Fruit fly (Drosophila melanogaster) whole organism, embryonic: ENCODE results near the gene asun.
A peak's percentile ranks its signal among the peaks of the same experiment; 100 is the strongest.

Experiments used
- ATbp ChIP-seq: fragments of 200-800 bp; sonication (Bioruptor generic); optimal IDR thresholded peaks from 2 replicates; lab custom pipeline; 2017; ENCODE audit warnings: missing biosample characterization, mild to moderate bottlenecking, missing genetic modification characterization, missing genetic modification reagents
- Abd-B ChIP-seq: fragments of 200-800 bp; sonication (Bioruptor generic); optimal IDR thresholded peaks from 2 replicates; lab custom pipeline; 2018; ENCODE audit warnings: missing biosample characterization, mild to moderate bottlenecking, missing genetic modification characterization, moderate library complexity
- B-H2 ChIP-seq: fragments of 200-800 bp; sonication (Bioruptor generic); optimal IDR thresholded peaks from 2 replicates; lab custom pipeline; 2018; ENCODE audit warnings: missing biosample characterization, mild to moderate bottlenecking, missing genetic modification characterization
- Blimp-1 ChIP-seq: fragments of 200-800 bp; sonication (Bioruptor generic); optimal IDR thresholded peaks from 3 replicates; lab custom pipeline; 2018; ENCODE audit warnings: missing biosample characterization, missing genetic modification characterization, mild to moderate bottlenecking, moderate library complexity, missing genetic modification reagents
- C15 ChIP-seq: fragments of 200-800 bp; sonication (Bioruptor generic); IDR thresholded peaks from 3 replicates; pipeline ENCODE4 v1.3.6; 2022; ENCODE audit warnings: missing biosample characterization, missing genetic modification characterization
- CG10209 ChIP-seq: fragments of 200-800 bp; sonication (Bioruptor generic); optimal IDR thresholded peaks from 3 replicates; lab custom pipeline; 2017; ENCODE audit warnings: missing biosample characterization, mild to moderate bottlenecking, missing genetic modification characterization, missing genetic modification reagents
- CG10274 ChIP-seq: fragments of 200-800 bp; sonication (Bioruptor generic); optimal IDR thresholded peaks from 3 replicates; lab custom pipeline; 2017; ENCODE audit warnings: missing biosample characterization, mild to moderate bottlenecking, missing genetic modification characterization
- CG11723 ChIP-seq: fragments of 200-800 bp; sonication (Bioruptor generic); optimal IDR thresholded peaks from 2 replicates; lab custom pipeline; 2017; ENCODE audit warnings: missing biosample characterization, mild to moderate bottlenecking, missing genetic modification characterization
- CG15514 ChIP-seq: fragments of 200-800 bp; sonication (Bioruptor generic); optimal IDR thresholded peaks from 3 replicates; lab custom pipeline; 2017; ENCODE audit warnings: missing biosample characterization, missing genetic modification characterization, mild to moderate bottlenecking, moderate library complexity, missing genetic modification reagents
- CG17328 ChIP-seq: fragments of 200-800 bp; sonication (Bioruptor generic); IDR thresholded peaks from 2 replicates; pipeline ENCODE4 v1.3.6; 2022; ENCODE audit warnings: missing biosample characterization, missing genetic modification characterization
- CG17359 ChIP-seq: fragments of 200-800 bp; sonication (Bioruptor generic); optimal IDR thresholded peaks from 3 replicates; lab custom pipeline; 2018; ENCODE audit warnings: missing biosample characterization, mild to moderate bottlenecking, missing genetic modification characterization, moderate library complexity
- CG17568 ChIP-seq: fragments of 200-800 bp; sonication (Bioruptor generic); optimal IDR thresholded peaks from 2 replicates; lab custom pipeline; 2018; ENCODE audit warnings: missing biosample characterization, mild to moderate bottlenecking, missing genetic modification characterization, moderate library complexity
- CG30403 ChIP-seq: fragments of 200-800 bp; sonication (Bioruptor generic); optimal IDR thresholded peaks from 3 replicates; lab custom pipeline; 2016; ENCODE audit warnings: missing biosample characterization, missing genetic modification characterization
- CG32772 ChIP-seq: fragments of 200-800 bp; sonication (Bioruptor generic); IDR thresholded peaks from 2 replicates; pipeline ENCODE4 v1.3.6; 2022; ENCODE audit warnings: missing biosample characterization, missing genetic modification characterization
- CG3726 ChIP-seq: fragments of 200-800 bp; sonication (Bioruptor generic); IDR thresholded peaks from 3 replicates; pipeline ENCODE4, ENCODE4 v1.3.6; 2022; ENCODE audit warnings: missing biosample characterization, missing genetic modification characterization
- CG6683 ChIP-seq: fragments of 200-800 bp; sonication (Bioruptor generic); optimal IDR thresholded peaks from 2 replicates; lab custom pipeline; 2017; ENCODE audit warnings: missing biosample characterization, mild to moderate bottlenecking, missing genetic modification characterization, missing genetic modification reagents
- CG6791 ChIP-seq: fragments of 200-800 bp; sonication (Bioruptor generic); IDR thresholded peaks from 3 replicates; pipeline ENCODE4 v1.3.6; 2022; ENCODE audit warnings: missing biosample characterization, missing genetic modification characterization; ENCODE audit not compliant: partially characterized antibody
- CG7372 ChIP-seq: fragments of 200-800 bp; sonication (Bioruptor generic); IDR thresholded peaks from 2 replicates; pipeline ENCODE4 v1.3.6; 2022; ENCODE audit warnings: missing biosample characterization, missing genetic modification characterization
- CG7839 ChIP-seq: fragments of 200-800 bp; sonication (Bioruptor generic); optimal IDR thresholded peaks from 3 replicates; lab custom pipeline; 2018; ENCODE audit warnings: missing biosample characterization, mild to moderate bottlenecking, missing genetic modification characterization, moderate library complexity
- CG7987 ChIP-seq: fragments of 200-800 bp; sonication (Bioruptor generic); optimal IDR thresholded peaks from 2 replicates; lab custom pipeline; 2018; ENCODE audit warnings: missing biosample characterization, mild to moderate bottlenecking, missing genetic modification characterization, moderate library complexity
- CG8281 ChIP-seq: fragments of 200-800 bp; sonication (Bioruptor generic); optimal IDR thresholded peaks from 2 replicates; lab custom pipeline; 2018; ENCODE audit warnings: missing biosample characterization, mild to moderate bottlenecking, missing genetic modification characterization, moderate library complexity
- CG8388 ChIP-seq: fragments of 200-800 bp; sonication (Bioruptor generic); optimal IDR thresholded peaks from 2 replicates; lab custom pipeline; 2019; ENCODE audit warnings: missing biosample characterization, mild to moderate bottlenecking, missing genetic modification characterization, moderate library complexity
- CG9876 ChIP-seq: fragments of 200-800 bp; sonication (Bioruptor generic); optimal IDR thresholded peaks from 2 replicates; lab custom pipeline; 2016; ENCODE audit warnings: missing biosample characterization, missing genetic modification characterization
- Dip3 ChIP-seq: fragments of 200-800 bp; sonication (Bioruptor generic); optimal IDR thresholded peaks from 3 replicates; lab custom pipeline; 2016; ENCODE audit warnings: missing biosample characterization, missing genetic modification characterization
- HmgD ChIP-seq: fragments of 200-800 bp; sonication (Bioruptor generic); optimal IDR thresholded peaks from 3 replicates; lab custom pipeline; 2016; ENCODE audit warnings: missing biosample characterization, missing genetic modification characterization
- Kr ChIP-seq: fragments of 200-800 bp; sonication (Bioruptor generic); optimal IDR thresholded peaks from 2 replicates; lab custom pipeline; 2017; ENCODE audit warnings: missing biosample characterization, mild to moderate bottlenecking, missing genetic modification characterization
- Myb ChIP-seq: fragments of 200-800 bp; sonication (Bioruptor generic); optimal IDR thresholded peaks from 2 replicates; lab custom pipeline; 2016; ENCODE audit warnings: missing biosample characterization, missing genetic modification characterization
- PHDP ChIP-seq: fragments of 200-800 bp; sonication (Bioruptor generic); optimal IDR thresholded peaks from 3 replicates; lab custom pipeline; 2018; ENCODE audit warnings: missing biosample characterization, mild to moderate bottlenecking, missing genetic modification characterization, moderate library complexity
- Six4 ChIP-seq: fragments of 200-800 bp; sonication (Bioruptor generic); optimal IDR thresholded peaks from 2 replicates; lab custom pipeline; 2016; ENCODE audit warnings: missing biosample characterization, missing genetic modification characterization
- Xrp1 ChIP-seq: fragments of 200-800 bp; sonication (Bioruptor generic); IDR thresholded peaks from 2 replicates; pipeline ENCODE4 v1.3.6; 2022; ENCODE audit warnings: missing biosample characterization, missing genetic modification characterization
- abd-A ChIP-seq: fragments of 200-800 bp; sonication (Bioruptor generic); optimal IDR thresholded peaks from 3 replicates; lab custom pipeline; 2019; ENCODE audit warnings: missing biosample characterization, mild to moderate bottlenecking, missing genetic modification characterization, moderate library complexity
- ara ChIP-seq: fragments of 200-800 bp; sonication (Bioruptor generic); IDR thresholded peaks from 2 replicates; pipeline ENCODE4 v1.3.6; 2022; ENCODE audit warnings: missing biosample characterization, missing genetic modification characterization
- ase ChIP-seq: fragments of 200-800 bp; sonication (Bioruptor generic); IDR thresholded peaks from 3 replicates; pipeline ENCODE4 v1.3.6; 2022; ENCODE audit warnings: missing biosample characterization, missing genetic modification characterization
- bcd ChIP-seq: fragments of 200-800 bp; sonication (Bioruptor generic); optimal IDR thresholded peaks from 2 replicates; lab custom pipeline; 2017; ENCODE audit warnings: missing biosample characterization, mild to moderate bottlenecking, missing genetic modification characterization
- bigmax ChIP-seq: fragments of 200-800 bp; sonication (Bioruptor generic); optimal IDR thresholded peaks from 2 replicates; lab custom pipeline; 2018; ENCODE audit warnings: missing biosample characterization, mild to moderate bottlenecking, missing genetic modification characterization
- dm ChIP-seq: fragments of 200-800 bp; sonication (Bioruptor generic); optimal IDR thresholded peaks from 3 replicates; lab custom pipeline; 2016; ENCODE audit warnings: missing biosample characterization, missing genetic modification characterization
- emc ChIP-seq: fragments of 200-800 bp; sonication (Bioruptor generic); optimal IDR thresholded peaks from 2 replicates; lab custom pipeline; 2016; ENCODE audit warnings: missing biosample characterization, missing genetic modification characterization
- insv ChIP-seq, 2 experiments: fragments of 200-800 bp; sonication (Bioruptor generic); optimal IDR thresholded peaks; 3 replicates each; lab custom pipeline; 2016 to 2018; ENCODE audit warnings: missing biosample characterization in 2 of 2, missing genetic modification characterization in 2 of 2
- knrl ChIP-seq: fragments of 200-800 bp; sonication (Bioruptor generic); IDR thresholded peaks from 3 replicates; pipeline ENCODE4 v1.3.6; 2022; ENCODE audit warnings: missing biosample characterization, missing genetic modification characterization; ENCODE audit not compliant: partially characterized antibody
- lab ChIP-seq: fragments of 200-800 bp; sonication (Bioruptor generic); optimal IDR thresholded peaks from 3 replicates; lab custom pipeline; 2017; ENCODE audit warnings: missing biosample characterization, missing genetic modification characterization, mild to moderate bottlenecking, moderate library complexity, missing genetic modification reagents
- nau ChIP-seq: fragments of 200-800 bp; sonication (Bioruptor generic); optimal IDR thresholded peaks from 3 replicates; lab custom pipeline; 2017; ENCODE audit warnings: missing biosample characterization, mild to moderate bottlenecking, missing genetic modification characterization, missing genetic modification reagents
- pan ChIP-seq, 4 experiments: fragments of >200 bp in 3 of 4; fragments of 200-800 bp in 1 of 4; sonication (Bioruptor generic) in 1 of 4; optimal IDR thresholded peaks in 3 of 4; IDR thresholded peaks in 1 of 4; 2 replicates each; pipeline versions ENCODE4 v1.3.6 to Lab custom; 2017 to 2022; ENCODE audit warnings: missing biosample characterization in 2 of 4, missing genetic modification characterization in 2 of 4, mixed read lengths in 1 of 4
- run ChIP-seq: fragments of 200-800 bp; sonication (Bioruptor generic); optimal IDR thresholded peaks from 3 replicates; lab custom pipeline; 2018; ENCODE audit warnings: missing biosample characterization, mild to moderate bottlenecking, missing genetic modification characterization
- sens ChIP-seq: fragments of 200-800 bp; sonication (Bioruptor generic); peaks from one replicate; lab custom pipeline; 2016; ENCODE audit warnings: missing biosample characterization, missing genetic modification characterization
- tx ChIP-seq: fragments of 200-800 bp; sonication (Bioruptor generic); optimal IDR thresholded peaks from 2 replicates; lab custom pipeline; 2016; ENCODE audit warnings: missing biosample characterization, missing genetic modification characterization
- vfl ChIP-seq: fragments of 200-800 bp; sonication (Bioruptor generic); optimal IDR thresholded peaks from 2 replicates; lab custom pipeline; 2016; ENCODE audit warnings: missing biosample characterization, missing genetic modification characterization
- vnd ChIP-seq: fragments of 200-800 bp; sonication (Bioruptor generic); IDR thresholded peaks from 3 replicates; pipeline ENCODE4 v1.3.6; 2022; ENCODE audit warnings: missing biosample characterization, missing genetic modification characterization; ENCODE audit not compliant: partially characterized antibody
- yki ChIP-seq: fragments of >200 bp; optimal IDR thresholded peaks from 3 replicates; lab custom pipeline; 2018
- zfh2 ChIP-seq: fragments of 200-800 bp; sonication (Bioruptor generic); optimal IDR thresholded peaks from 2 replicates; lab custom pipeline; 2016; ENCODE audit warnings: missing biosample characterization, missing genetic modification characterization

Gene asun

dm6 chr3R:16241102-16241779 lies 22.8 kb upstream of the asun start (continued):
- TF ChIP-seq dm (peak; percentile 68), Myb (GFP tag; lab: Kevin White, UChicago) (no peak), ase (no peak), Kr (GFP tag; lab: Kevin White, UChicago) (peak; percentile 53), sens (peak; percentile 76), CG3726 (no peak), CG7987 (peak; percentile 69), CG10274 (GFP tag; lab: Kevin White, UChicago) (no peak), CG9876 (GFP tag; lab: Kevin White, UChicago) (peak; percentile 38), tx (no peak), knrl (GFP tag; lab: Robert Waterston, UW) (no peak), PHDP (tag; lab: Kevin White, UChicago) (no peak), Abd-B (no peak), CG32772 (GFP tag; lab: Robert Waterston, UW) (no peak), Six4 (GFP tag; lab: Kevin White, UChicago) (peak; percentile 42), CG6791 (GFP tag; lab: Robert Waterston, UW) (no peak), ATbp (GFP tag; lab: Kevin White, UChicago) (no peak), CG7839 (no peak), Blimp-1 (GFP tag; lab: Kevin White, UChicago) (peak; percentile 15), run (tag; lab: Kevin White, UChicago) (peak; percentile 13), vfl (GFP tag; lab: Kevin White, UChicago) (no peak), bigmax (GFP tag; lab: Kevin White, UChicago) (peak; percentile 61), bcd (peak; percentile 13), pan (optimal IDR thresholded peaks at IDR 0.05; lab: Kevin White, UChicago) (no peak), pan (GFP tag; optimal IDR thresholded peaks at IDR 0.05 in 1 of 2, IDR thresholded peaks at IDR 0.05 in 1 of 2) (no peak), zfh2 (no peak), Xrp1 (GFP tag; lab: Robert Waterston, UW) (no peak), CG17359 (tag; lab: Kevin White, UChicago) (no peak), vnd (GFP tag; lab: Robert Waterston, UW) (no peak), CG6683 (GFP tag; lab: Kevin White, UChicago) (no peak), abd-A (tag; lab: Kevin White, UChicago) (peak; percentile 96), CG17328 (GFP tag; lab: Robert Waterston, UW) (no peak), CG11723 (GFP tag; lab: Kevin White, UChicago) (no peak), nau (peak; percentile 47), ara (no peak), CG8388 (GFP tag; lab: Kevin White, UChicago) (no peak), lab (peak; percentile 81), Dip3 (GFP tag; lab: Kevin White, UChicago) (peak; percentile 70), B-H2 (GFP tag; lab: Kevin White, UChicago) (peak; percentile 52), CG7372 (GFP tag; lab: Robert Waterston, UW) (no peak), C15 (no peak), CG8281 (tag; lab: Kevin White, UChicago) (no peak), yki (lab: Kevin White, UChicago) (peak; percentile 70), CG30403 (GFP tag; lab: Kevin White, UChicago) (no peak), CG10209 (GFP tag; lab: Kevin White, UChicago) (no peak), CG17568 (GFP tag; lab: Kevin White, UChicago) (peak; percentile 50), insv (GFP tag; optimal IDR thresholded peaks at IDR 0.05; lab: Kevin White, UChicago) (peak in 1 of 2 experiments; percentile 40), emc (GFP tag; lab: Kevin White, UChicago) (no peak), CG15514 (GFP tag; lab: Kevin White, UChicago) (peak; percentile 42), HmgD (GFP tag; lab: Kevin White, UChicago) (peak; percentile 17)
